Worm (Caenorhabditis elegans): ENCODE measurements around the gene nlp-21.

nlp-21 gene

ce11 chrIII:11393162-11393561, at the start of gene nlp-21:
TSS of gene nlp-21 (minus strand) at chrIII:11393262.
- TF ChIP-seq nhr-23 (tag; optimal IDR thresholded peaks at IDR 0.05) (no peak), fkh-2 (tag; optimal IDR thresholded peaks at IDR 0.05) (no peak), unc-39 (tag; optimal IDR thresholded peaks at IDR 0.05) (no peak), lin-15B (tag; optimal IDR thresholded peaks at IDR 0.05) (no peak), nhr-67 (tag; optimal IDR thresholded peaks at IDR 0.05) (no peak), daf-12 (tag; optimal IDR thresholded peaks at IDR 0.05) (no peak), egl-5 (tag; optimal IDR thresholded peaks at IDR 0.05) (no peak), eor-1 (tag; optimal IDR thresholded peaks at IDR 0.05) (no peak), pha-4 (tag; optimal IDR thresholded peaks at IDR 0.05) (no peak), nhr-28 (tag; optimal IDR thresholded peaks at IDR 0.05) (no peak), tbx-2 (tag; optimal IDR thresholded peaks at IDR 0.05) (no peak), aly-2 (tag; optimal IDR thresholded peaks at IDR 0.05) (no peak), lin-39 (tag; optimal IDR thresholded peaks at IDR 0.05) (no peak), fkh-10 (GFP tag; optimal IDR thresholded peaks at IDR 0.05) (no peak), hmg-11 (tag; optimal IDR thresholded peaks at IDR 0.05) (no peak), sea-2 (GFP tag; optimal IDR thresholded peaks at IDR 0.05) (no peak)

ce11 chrIII:11442556-11442955, 49.5 kb upstream of the nlp-21 start, which contains the start of gene sbp-1:
TSS of gene sbp-1 (minus strand) at chrIII:11442566.
- TF ChIP-seq nhr-28 (tag; optimal IDR thresholded peaks at IDR 0.05) (no peak), nhr-76 (tag; optimal IDR thresholded peaks at IDR 0.05) (no peak), nhr-237 (tag; optimal IDR thresholded peaks at IDR 0.05) (no peak), fkh-10 (GFP tag; optimal IDR thresholded peaks at IDR 0.05) (no peak), ceh-28 (tag; optimal IDR thresholded peaks at IDR 0.05) (no peak), lin-39 (tag; optimal IDR thresholded peaks at IDR 0.05) (no peak), pqm-1 (tag; optimal IDR thresholded peaks at IDR 0.05) (peak; percentile 44), R02D3.7 (tag; optimal IDR thresholded peaks at IDR 0.05) (no peak), aly-2 (tag; optimal IDR thresholded peaks at IDR 0.05) (no peak), elt-2 (tag; optimal IDR thresholded peaks at IDR 0.05) (peak; percentile 74)

- TF ChIP-seq lsy-12 (tag; optimal IDR thresholded peaks at IDR 0.05) (no peak), eor-1 (tag; optimal IDR thresholded peaks at IDR 0.05) (no peak), elt-3 (tag; optimal IDR thresholded peaks at IDR 0.05) (no peak), daf-12 (tag; optimal IDR thresholded peaks at IDR 0.05) (no peak), ceh-28 (tag; optimal IDR thresholded peaks at IDR 0.05) (no peak), lin-39 (tag; optimal IDR thresholded peaks at IDR 0.05) (no peak)
Observed at ce11 chrIII:11427548-11428152, 34.6 kb upstream of the nlp-21 start.

ce11 chrIII:11426906-11427305, 33.8 kb upstream of the nlp-21 start, which contains the start of gene idpc-1:
TSS of gene idpc-1 (plus strand) at chrIII:11427206.
- no peak for TF ChIP-seq daf-12 (tag; optimal IDR thresholded peaks at IDR 0.05)
- no peak for TF ChIP-seq fkh-2 (tag; optimal IDR thresholded peaks at IDR 0.05)
- no peak for TF ChIP-seq elt-2 (tag; optimal IDR thresholded peaks at IDR 0.05)
- no peak for TF ChIP-seq hmg-11 (tag; optimal IDR thresholded peaks at IDR 0.05)
- TF ChIP-seq zag-1 (tag; optimal IDR thresholded peaks at IDR 0.05), result no peak
- no peak for TF ChIP-seq ceh-28 (tag; optimal IDR thresholded peaks at IDR 0.05)
- TF ChIP-seq pha-4 (tag; optimal IDR thresholded peaks at IDR 0.05), result no peak
- TF ChIP-seq nhr-12 (tag; optimal IDR thresholded peaks at IDR 0.05), result no peak
- no peak for TF ChIP-seq egl-5 (tag; optimal IDR thresholded peaks at IDR 0.05)

- TF ChIP-seq mdl-1 (tag; optimal IDR thresholded peaks at IDR 0.05) (no peak), snpc-4 (tag; optimal IDR thresholded peaks at IDR 0.05) (no peak), nhr-12 (tag; optimal IDR thresholded peaks at IDR 0.05) (no peak), eor-1 (tag; optimal IDR thresholded peaks at IDR 0.05) (no peak), lsy-12 (tag; optimal IDR thresholded peaks at IDR 0.05) (no peak), pqm-1 (tag; optimal IDR thresholded peaks at IDR 0.05) (no peak), daf-12 (tag; optimal IDR thresholded peaks at IDR 0.05) (no peak)
Observed at ce11 chrIII:11424815-11425214, 31.8 kb upstream of the nlp-21 start.

ce11 chrIII:11419551-11419950, 26.5 kb upstream of the nlp-21 start:
- no peak for TF ChIP-seq ceh-82 (tag; optimal IDR thresholded peaks at IDR 0.05)
- TF ChIP-seq mml-1 (tag; optimal IDR thresholded peaks at IDR 0.05), result no peak
- no peak for TF ChIP-seq elt-2 (tag; optimal IDR thresholded peaks at IDR 0.05)
- no peak for TF ChIP-seq lsy-12 (tag; optimal IDR thresholded peaks at IDR 0.05)
- no peak for TF ChIP-seq nhr-237 (tag; optimal IDR thresholded peaks at IDR 0.05)
- no peak for TF ChIP-seq nhr-11 (tag; optimal IDR thresholded peaks at IDR 0.05)
- no peak for TF ChIP-seq ztf-4 (tag; optimal IDR thresholded peaks at IDR 0.05)
- TF ChIP-seq lin-39 (tag; optimal IDR thresholded peaks at IDR 0.05), result no peak
- TF ChIP-seq ztf-11 (tag; optimal IDR thresholded peaks at IDR 0.05), result no peak
- no peak for TF ChIP-seq ama-1 (optimal IDR thresholded peaks at IDR 0.05)
- TF ChIP-seq sea-2 (GFP tag; optimal IDR thresholded peaks at IDR 0.05), result no peak
- no peak for TF ChIP-seq jun-1 (tag; optimal IDR thresholded peaks at IDR 0.05)

Measured in whole organism, L3 larva.